Worm (Caenorhabditis elegans): ENCODE measurements around the gene C36E8.6.

DNA sequence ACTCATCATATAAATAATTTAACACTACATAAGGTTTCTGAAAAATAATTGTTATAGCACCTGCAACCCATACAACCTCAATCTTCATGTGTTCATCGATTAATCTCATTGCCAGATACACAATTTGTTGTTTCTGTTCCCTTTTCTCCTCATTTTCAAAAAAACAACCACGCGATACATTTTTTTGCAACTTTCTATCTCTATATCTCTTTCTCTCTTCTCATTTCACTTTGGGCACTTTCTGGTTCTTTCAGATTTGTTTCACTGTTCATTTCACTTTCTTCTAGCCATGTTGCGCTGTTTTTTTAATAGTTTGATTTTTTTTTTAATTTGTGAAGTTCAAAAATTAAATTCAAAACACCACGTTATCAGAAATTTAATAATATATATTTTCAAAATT, 28.7 kb upstream of the C36E8.6 start:
- TF ChIP-seq elt-2 (tag; optimal IDR thresholded peaks at IDR 0.05) (no peak), sox-4 (tag; optimal IDR thresholded peaks at IDR 0.05) (no peak), ceh-9 (tag; optimal IDR thresholded peaks at IDR 0.05) (no peak), hlh-30 (tag; optimal IDR thresholded peaks at IDR 0.05; ENCODE audit: insufficient read depth) (no peak), ztf-16 (tag; optimal IDR thresholded peaks at IDR 0.05) (no peak), pax-1 (tag; optimal IDR thresholded peaks at IDR 0.05) (no peak), lim-6 (tag; optimal IDR thresholded peaks at IDR 0.05) (no peak), madf-2 (tag; optimal IDR thresholded peaks at IDR 0.05) (no peak), pros-1 (tag; optimal IDR thresholded peaks at IDR 0.05) (no peak)
